Fruit fly (Drosophila melanogaster) whole organism, prepupa: Measurements from ENCODE around the gene AstC.
A peak's percentile ranks its signal among the peaks of the same experiment; 100 is the strongest.

Experiments
- CG10631 ChIP-seq: fragments of 200-800 bp; sonication (Bioruptor generic); optimal IDR thresholded peaks from 2 replicates; lab custom pipeline; 2016; ENCODE audit warnings: missing biosample characterization, missing genetic modification characterization
- CG10669 ChIP-seq: fragments of 200-800 bp; sonication (Bioruptor generic); optimal IDR thresholded peaks from 3 replicates; lab custom pipeline; 2018; ENCODE audit warnings: missing biosample characterization, mild to moderate bottlenecking, missing genetic modification characterization, moderate library complexity
- CG11294 ChIP-seq: fragments of 200-800 bp; sonication (Bioruptor generic); IDR thresholded peaks from 2 replicates; pipeline ENCODE4 v1.3.6; 2022; ENCODE audit warnings: missing biosample characterization, missing genetic modification characterization
- CG11762 ChIP-seq: fragments of 200-800 bp; sonication (Bioruptor generic); optimal IDR thresholded peaks from 3 replicates; lab custom pipeline; 2016; ENCODE audit warnings: missing biosample characterization, missing genetic modification characterization; ENCODE audit not compliant: insufficient read depth
- CG11902 ChIP-seq: fragments of 200-800 bp; sonication (Bioruptor generic); optimal IDR thresholded peaks from 3 replicates; lab custom pipeline; 2016; ENCODE audit warnings: missing biosample characterization, missing genetic modification characterization
- CG15336 ChIP-seq: fragments of 200-800 bp; sonication (Bioruptor generic); IDR thresholded peaks from 2 replicates; pipeline ENCODE4 v1.3.6; 2022; ENCODE audit warnings: missing biosample characterization, missing genetic modification characterization
- CG1621 ChIP-seq: fragments of 200-800 bp; sonication (Bioruptor generic); optimal IDR thresholded peaks from 3 replicates; lab custom pipeline; 2018; ENCODE audit warnings: missing biosample characterization, mild to moderate bottlenecking, missing genetic modification characterization
- CG31627 ChIP-seq: fragments of 200-800 bp; sonication (Bioruptor generic); optimal IDR thresholded peaks from 3 replicates; lab custom pipeline; 2016; ENCODE audit warnings: missing biosample characterization, missing genetic modification characterization
- CG34406 ChIP-seq: fragments of 200-800 bp; sonication (Bioruptor generic); optimal IDR thresholded peaks from 3 replicates; lab custom pipeline; 2016; ENCODE audit warnings: missing biosample characterization, missing genetic modification characterization
- CG4318 ChIP-seq: fragments of 200-800 bp; sonication (Bioruptor generic); optimal IDR thresholded peaks from 3 replicates; lab custom pipeline; 2017; ENCODE audit warnings: missing biosample characterization, mild to moderate bottlenecking, missing genetic modification characterization
- CG6163 ChIP-seq: fragments of 200-800 bp; sonication (Bioruptor generic); IDR thresholded peaks from 3 replicates; pipeline ENCODE4 v1.3.6; 2022; ENCODE audit warnings: missing biosample characterization, missing genetic modification characterization
- CG6276 ChIP-seq: fragments of 200-800 bp; sonication (Bioruptor generic); optimal IDR thresholded peaks from 2 replicates; lab custom pipeline; 2017; ENCODE audit warnings: missing biosample characterization, mild to moderate bottlenecking, missing genetic modification characterization
- CG6808 ChIP-seq: fragments of 200-800 bp; sonication (Bioruptor generic); optimal IDR thresholded peaks from 3 replicates; lab custom pipeline; 2017; ENCODE audit warnings: missing biosample characterization, missing genetic modification characterization, mild to moderate bottlenecking, moderate library complexity, missing genetic modification reagents
- CG6854 ChIP-seq: fragments of 200-800 bp; sonication (Bioruptor generic); optimal IDR thresholded peaks from 2 replicates; lab custom pipeline; 2017; ENCODE audit warnings: missing biosample characterization, mild to moderate bottlenecking, missing genetic modification characterization
- CG7368 ChIP-seq: fragments of 200-800 bp; sonication (Bioruptor generic); optimal IDR thresholded peaks from 3 replicates; lab custom pipeline; 2016; ENCODE audit warnings: missing biosample characterization, missing genetic modification characterization
- CG8632 ChIP-seq: fragments of 200-800 bp; sonication (Bioruptor generic); optimal IDR thresholded peaks from 3 replicates; lab custom pipeline; 2016; ENCODE audit warnings: missing biosample characterization, missing genetic modification characterization
- CG9139 ChIP-seq: fragments of 200-800 bp; sonication (Bioruptor generic); optimal IDR thresholded peaks from 3 replicates; lab custom pipeline; 2017; ENCODE audit warnings: missing biosample characterization, mild to moderate bottlenecking, missing genetic modification characterization
- Eip78C ChIP-seq: fragments of 200-800 bp; sonication (Bioruptor generic); peaks from one replicate; lab custom pipeline; 2016; ENCODE audit warnings: missing biosample characterization, missing genetic modification characterization
- Eip93F ChIP-seq: fragments of 200-800 bp; sonication (Bioruptor generic); optimal IDR thresholded peaks from 2 replicates; lab custom pipeline; 2016; ENCODE audit warnings: missing biosample characterization, mild to moderate bottlenecking, missing genetic modification characterization
- Ets21C ChIP-seq: fragments of 200-800 bp; sonication (Bioruptor generic); optimal IDR thresholded peaks from 3 replicates; lab custom pipeline; 2016; ENCODE audit warnings: missing biosample characterization, missing genetic modification characterization
- Ets96B ChIP-seq: fragments of 200-800 bp; optimal IDR thresholded peaks from 2 replicates; lab custom pipeline; 2019; ENCODE audit warnings: missing biosample characterization, mild to moderate bottlenecking, missing genetic modification characterization, moderate library complexity
- Gug ChIP-seq: fragments of 200-800 bp; sonication (Bioruptor generic); IDR thresholded peaks from 2 replicates; pipeline ENCODE4 v1.3.6; 2022; ENCODE audit warnings: missing biosample characterization, missing genetic modification characterization
- Hr38 ChIP-seq: sonication (Bioruptor generic); optimal IDR thresholded peaks from 2 replicates; lab custom pipeline; 2016; ENCODE audit warnings: missing biosample characterization, missing genetic modification characterization
- Hr4 ChIP-seq: fragments of 200-800 bp; sonication (Bioruptor generic); optimal IDR thresholded peaks from 3 replicates; lab custom pipeline; 2016; ENCODE audit warnings: missing biosample characterization, missing genetic modification characterization
- Lpt ChIP-seq: fragments of 200-800 bp; sonication (Bioruptor generic); optimal IDR thresholded peaks from 3 replicates; lab custom pipeline; 2016; ENCODE audit warnings: missing biosample characterization, missing genetic modification characterization
- Met ChIP-seq: fragments of 200-800 bp; sonication (Bioruptor generic); optimal IDR thresholded peaks from 3 replicates; lab custom pipeline; 2016; ENCODE audit warnings: missing biosample characterization, missing genetic modification characterization
- OdsH ChIP-seq: fragments of 200-800 bp; sonication (Bioruptor generic); optimal IDR thresholded peaks from 3 replicates; lab custom pipeline; 2016; ENCODE audit warnings: missing biosample characterization, missing genetic modification characterization
- Sox15 ChIP-seq: fragments of 200-800 bp; sonication (Bioruptor generic); optimal IDR thresholded peaks from 3 replicates; lab custom pipeline; 2016; ENCODE audit warnings: missing biosample characterization, missing genetic modification characterization
- achi ChIP-seq: fragments of 200-800 bp; sonication (Bioruptor generic); optimal IDR thresholded peaks from 3 replicates; lab custom pipeline; 2016; ENCODE audit warnings: missing biosample characterization, missing genetic modification characterization
- acj6 ChIP-seq: fragments of 200-800 bp; sonication (Bioruptor generic); optimal IDR thresholded peaks from 3 replicates; lab custom pipeline; 2016; ENCODE audit warnings: missing biosample characterization, missing genetic modification characterization
- cyc ChIP-seq: fragments of 200-800 bp; sonication (Bioruptor generic); optimal IDR thresholded peaks from 3 replicates; lab custom pipeline; 2016; ENCODE audit warnings: missing biosample characterization, missing genetic modification characterization
- dac ChIP-seq: fragments of 200-800 bp; sonication (Bioruptor generic); optimal IDR thresholded peaks from 2 replicates; lab custom pipeline; 2017; ENCODE audit warnings: missing biosample characterization, mild to moderate bottlenecking, missing genetic modification characterization
- dsx ChIP-seq: fragments of 200-800 bp; optimal IDR thresholded peaks from 3 replicates; lab custom pipeline; 2019; ENCODE audit warnings: missing biosample characterization, mild to moderate bottlenecking, missing genetic modification characterization, moderate library complexity; ENCODE audit not compliant: poor library complexity, severe bottlenecking
- eg ChIP-seq: fragments of 200-800 bp; sonication (Bioruptor generic); IDR thresholded peaks from 3 replicates; pipeline ENCODE4 v1.3.6; 2022; ENCODE audit warnings: missing biosample characterization, missing genetic modification characterization
- esn ChIP-seq: fragments of 200-800 bp; sonication (Bioruptor generic); optimal IDR thresholded peaks from 2 replicates; lab custom pipeline; 2016; ENCODE audit warnings: missing biosample characterization, mild to moderate bottlenecking, missing genetic modification characterization, moderate library complexity
- fd59A ChIP-seq: fragments of 200-800 bp; sonication (Bioruptor generic); optimal IDR thresholded peaks from 2 replicates; lab custom pipeline; 2017; ENCODE audit warnings: missing biosample characterization, mild to moderate bottlenecking, missing genetic modification characterization, missing genetic modification reagents
- fd85E ChIP-seq: fragments of 200-800 bp; sonication (Bioruptor generic); optimal IDR thresholded peaks from 3 replicates; lab custom pipeline; 2016; ENCODE audit warnings: missing biosample characterization, missing genetic modification characterization
- fkh ChIP-seq: fragments of 200-800 bp; sonication (Bioruptor generic); optimal IDR thresholded peaks from 3 replicates; lab custom pipeline; 2017; ENCODE audit warnings: missing biosample characterization, mild to moderate bottlenecking, missing genetic modification characterization, moderate library complexity
- lz ChIP-seq: fragments of 200-800 bp; sonication (Bioruptor generic); optimal IDR thresholded peaks from 3 replicates; lab custom pipeline; 2016; ENCODE audit warnings: missing biosample characterization, missing genetic modification characterization
- net ChIP-seq: fragments of 200-800 bp; sonication (Bioruptor generic); optimal IDR thresholded peaks from 3 replicates; lab custom pipeline; 2016; ENCODE audit warnings: missing biosample characterization, missing genetic modification characterization
- salr ChIP-seq, 2 experiments: fragments of 200-800 bp; sonication (Bioruptor generic); optimal IDR thresholded peaks; 3 replicates each; lab custom pipeline; 2016 to 2018; ENCODE audit warnings: missing biosample characterization in 2 of 2, missing genetic modification characterization in 2 of 2, mild to moderate bottlenecking in 1 of 2
- svp ChIP-seq: fragments of 200-800 bp; sonication (Bioruptor generic); peaks from one replicate; lab custom pipeline; 2016; ENCODE audit warnings: missing biosample characterization, missing genetic modification characterization

Gene AstC

dm6 chr2L:11123499-11123898 lies 42.3 kb upstream of the AstC start, which contains the start of the genes Csl4 and Nup160 (continued):
- no peak; the same call in 1 of the 2 replicates for TF ChIP-seq Gug (GFP tag; lab: Robert Waterston, UW)
- TF ChIP-seq CG11902 (GFP tag; lab: Kevin White, UChicago) = peak; percentile 51
- no peak for TF ChIP-seq CG8632 (GFP tag; lab: Kevin White, UChicago)
- TF ChIP-seq Ets21C (GFP tag; lab: Kevin White, UChicago) = no peak
- no peak for TF ChIP-seq salr (GFP tag; optimal IDR thresholded peaks at IDR 0.05; lab: Kevin White, UChicago)
- peak; percentile 68 for TF ChIP-seq CG1621 (tag; lab: Kevin White, UChicago)
- TF ChIP-seq Hr38 (GFP tag; lab: Kevin White, UChicago) = peak; percentile 62
- no peak for TF ChIP-seq CG7368 (GFP tag; lab: Kevin White, UChicago)
- peak; percentile 86 for TF ChIP-seq lz
- no peak for TF ChIP-seq dsx (GFP tag; lab: Kevin White, UChicago)
- TF ChIP-seq CG31627 = peak; percentile 87
- TF ChIP-seq CG6808 = no peak
- TF ChIP-seq Hr4 = no peak

dm6 chr2L:11121614-11122013 lies 40.4 kb upstream of the AstC start, which contains the start of gene Dnaaf4:
TSS of gene Dnaaf4 (minus strand) at chr2L:11121714.
- TF ChIP-seq lz (no peak), svp (GFP tag; lab: Kevin White, UChicago) (no peak), esn (GFP tag; lab: Kevin White, UChicago) (no peak), dac (GFP tag; lab: Kevin White, UChicago) (no peak), fd85E (no peak), CG10669 (GFP tag; lab: Kevin White, UChicago) (no peak), fkh (GFP tag; lab: Kevin White, UChicago) (no peak)

- no peak for TF ChIP-seq svp (GFP tag; lab: Kevin White, UChicago)
- no peak for TF ChIP-seq Gug (GFP tag; lab: Robert Waterston, UW)
- TF ChIP-seq CG6163 (GFP tag; lab: Robert Waterston, UW) = no peak
- peak; percentile 85 for TF ChIP-seq achi (GFP tag; lab: Kevin White, UChicago)
- no peak for TF ChIP-seq cyc (GFP tag; lab: Kevin White, UChicago)
Observed at dm6 chr2L:11119966-11120517, 38.8 kb upstream of the AstC start, which contains the start of gene CG6230. TSS of gene CG6230 (minus strand) at chr2L:11120319.

- TF ChIP-seq Gug (GFP tag; lab: Robert Waterston, UW) = no peak
- TF ChIP-seq Ets96B = no peak
- no peak for TF ChIP-seq Eip93F (GFP tag; lab: Kevin White, UChicago)
- no peak for TF ChIP-seq CG4318 (GFP tag; lab: Kevin White, UChicago)
- TF ChIP-seq Lpt (GFP tag; lab: Kevin White, UChicago) = no peak
- no peak for TF ChIP-seq Met (GFP tag; lab: Kevin White, UChicago)
- TF ChIP-seq Hr4 = no peak
- TF ChIP-seq CG6163 (GFP tag; lab: Robert Waterston, UW) = no peak
- no peak for TF ChIP-seq achi (GFP tag; lab: Kevin White, UChicago)
- no peak for TF ChIP-seq CG34406
Observed at dm6 chr2L:11113714-11114113, 32.5 kb upstream of the AstC start, which contains the start of gene Gr32a. TSS of gene Gr32a (plus strand) at chr2L:11114014.

- peak; percentile 85 for TF ChIP-seq net (GFP tag; lab: Kevin White, UChicago)
- peak; percentile 26; the same call in 1 of the 2 replicates for TF ChIP-seq CG11294 (GFP tag; lab: Robert Waterston, UW)
- no peak for TF ChIP-seq svp (GFP tag; lab: Kevin White, UChicago)
- TF ChIP-seq acj6 (GFP tag; lab: Kevin White, UChicago) = no peak
- peak; percentile 25 for TF ChIP-seq CG11762 (GFP tag; lab: Kevin White, UChicago)
- TF ChIP-seq CG6163 (GFP tag; lab: Robert Waterston, UW) = peak; percentile 51; the same call in 1 of the 3 replicates
- peak; percentile 83 for TF ChIP-seq CG10631 (GFP tag; lab: Kevin White, UChicago)
- no peak for TF ChIP-seq OdsH (GFP tag; lab: Kevin White, UChicago)
- TF ChIP-seq Hr4 = no peak
- peak; percentile 96 for TF ChIP-seq Eip78C
- peak; percentile 58 for TF ChIP-seq CG1621 (tag; lab: Kevin White, UChicago)
- peak; percentile 73 for TF ChIP-seq fd59A (GFP tag; lab: Kevin White, UChicago)
- no peak for TF ChIP-seq CG9139
- TF ChIP-seq eg (GFP tag; lab: Robert Waterston, UW) = no peak; the same call in 2 of the 3 replicates
- TF ChIP-seq fkh (GFP tag; lab: Kevin White, UChicago) = no peak
- TF ChIP-seq Sox15 (GFP tag; lab: Kevin White, UChicago) = peak; percentile 57
- TF ChIP-seq fd85E = no peak
- peak; percentile 85 for TF ChIP-seq esn (GFP tag; lab: Kevin White, UChicago)
- TF ChIP-seq Ets96B = no peak
- TF ChIP-seq CG6276 (GFP tag; lab: Kevin White, UChicago) = no peak
- no peak for TF ChIP-seq Eip93F (GFP tag; lab: Kevin White, UChicago)
- TF ChIP-seq CG6854 (GFP tag; lab: Kevin White, UChicago) = peak; percentile 68
- peak; percentile 72 for TF ChIP-seq CG15336
Observed at dm6 chr2L:11113011-11113528, 31.9 kb upstream of the AstC start, which contains the start of gene Idua. TSS of gene Idua (minus strand) at chr2L:11113061.
